Fruit fly (Drosophila melanogaster) whole organism, embryonic: Measurements from ENCODE around the gene Catsup.

Experiments used
- CG11504 ChIP-seq: fragments of 200-800 bp; sonication (Bioruptor generic); optimal IDR thresholded peaks from 3 replicates; lab custom pipeline; 2019; ENCODE audit warnings: missing biosample characterization, mild to moderate bottlenecking, missing genetic modification characterization, moderate library complexity
- CG12769 ChIP-seq: fragments of 200-800 bp; sonication (Bioruptor generic); optimal IDR thresholded peaks from 2 replicates; lab custom pipeline; 2019; ENCODE audit warnings: missing biosample characterization, mild to moderate bottlenecking, missing genetic modification characterization, moderate library complexity
- CG14860 ChIP-seq: fragments of 200-800 bp; sonication (Bioruptor generic); IDR thresholded peaks from 3 replicates; pipeline ENCODE4 v1.3.6; 2022; ENCODE audit warnings: missing biosample characterization, missing genetic modification characterization; ENCODE audit not compliant: partially characterized antibody
- CG17361 ChIP-seq: fragments of 200-800 bp; sonication (Bioruptor generic); IDR thresholded peaks from 3 replicates; pipeline ENCODE4 v1.3.6; 2022; ENCODE audit warnings: missing biosample characterization, missing genetic modification characterization
- CG17612 ChIP-seq: fragments of 200-800 bp; sonication (Bioruptor generic); IDR thresholded peaks from 2 replicates; pipeline ENCODE4 v1.3.6; 2022; ENCODE audit warnings: missing biosample characterization, missing genetic modification characterization
- CG18619 ChIP-seq: fragments of 200-800 bp; sonication (Bioruptor generic); optimal IDR thresholded peaks from 3 replicates; lab custom pipeline; 2017; ENCODE audit warnings: missing biosample characterization, mild to moderate bottlenecking, missing genetic modification characterization
- CG2678 ChIP-seq: fragments of 200-800 bp; sonication (Bioruptor generic); optimal IDR thresholded peaks from 3 replicates; lab custom pipeline; 2019; ENCODE audit warnings: missing biosample characterization, mild to moderate bottlenecking, missing genetic modification characterization, moderate library complexity
- CG2875 ChIP-seq: fragments of 200-800 bp; sonication (Bioruptor generic); optimal IDR thresholded peaks from 2 replicates; lab custom pipeline; 2017; ENCODE audit warnings: missing biosample characterization, mild to moderate bottlenecking, missing genetic modification characterization, missing genetic modification reagents
- CG33557 ChIP-seq: fragments of 200-800 bp; sonication (Bioruptor generic); optimal IDR thresholded peaks from 2 replicates; lab custom pipeline; 2019; ENCODE audit warnings: missing biosample characterization, mild to moderate bottlenecking, missing genetic modification characterization, moderate library complexity
- CG7372 ChIP-seq: fragments of 200-800 bp; sonication (Bioruptor generic); IDR thresholded peaks from 2 replicates; pipeline ENCODE4 v1.3.6; 2022; ENCODE audit warnings: missing biosample characterization, missing genetic modification characterization
- Dbx ChIP-seq: fragments of 200-800 bp; sonication (Bioruptor generic); IDR thresholded peaks from 3 replicates; pipeline ENCODE4 v1.3.6; 2022; ENCODE audit warnings: missing biosample characterization, missing genetic modification characterization
- Drgx ChIP-seq: fragments of 200-800 bp; sonication (Bioruptor generic); IDR thresholded peaks from 2 replicates; pipeline ENCODE4 v1.3.6; 2022; ENCODE audit warnings: missing biosample characterization, missing genetic modification characterization
- E2f2 ChIP-seq: fragments of 200-800 bp; sonication (Bioruptor generic); IDR thresholded peaks from 2 replicates; pipeline ENCODE4 v1.3.6; 2022; ENCODE audit warnings: missing biosample characterization, missing genetic modification characterization
- Ets65A ChIP-seq: fragments of 200-800 bp; sonication (Bioruptor generic); peaks from one replicate; lab custom pipeline; 2016; ENCODE audit warnings: missing biosample characterization, missing genetic modification characterization
- HLHmδ ChIP-seq: fragments of 200-800 bp; sonication (Bioruptor generic); optimal IDR thresholded peaks from 2 replicates; lab custom pipeline; 2018; ENCODE audit warnings: missing biosample characterization, mild to moderate bottlenecking, missing genetic modification characterization, moderate library complexity
- Lpt ChIP-seq: fragments of >200 bp; optimal IDR thresholded peaks from 2 replicates; lab custom pipeline; 2018; ENCODE audit warnings: missing biosample characterization, missing genetic modification characterization
- Med ChIP-seq: fragments of 200-800 bp; sonication (Bioruptor generic); peaks from one replicate; lab custom pipeline; 2016; ENCODE audit warnings: missing biosample characterization, missing genetic modification characterization, mild to moderate bottlenecking, inconsistent platforms, moderate library complexity
- Pdp1 ChIP-seq, 2 experiments: fragments of 200-800 bp; sonication (Bioruptor generic); optimal IDR thresholded peaks; 3 replicates each; lab custom pipeline; 2016; ENCODE audit warnings: missing biosample characterization in 2 of 2, missing genetic modification characterization in 2 of 2, mild to moderate bottlenecking in 1 of 2, moderate library complexity in 1 of 2
- Sry-δ ChIP-seq: fragments of 200-800 bp; sonication (Bioruptor generic); optimal IDR thresholded peaks from 2 replicates; lab custom pipeline; 2016; ENCODE audit warnings: missing biosample characterization, missing genetic modification characterization
- cwo ChIP-seq: fragments of 200-800 bp; sonication (Bioruptor generic); optimal IDR thresholded peaks from 3 replicates; lab custom pipeline; 2017; ENCODE audit warnings: missing biosample characterization, missing genetic modification characterization, mild to moderate bottlenecking, moderate library complexity, missing genetic modification reagents
- danr ChIP-seq: fragments of 200-800 bp; sonication (Bioruptor generic); IDR thresholded peaks from 2 replicates; pipeline ENCODE4 v1.3.6; 2022; ENCODE audit warnings: missing biosample characterization, missing genetic modification characterization
- dimm ChIP-seq: fragments of 200-800 bp; sonication (Bioruptor generic); IDR thresholded peaks from 2 replicates; pipeline ENCODE4 v1.3.6; 2022; ENCODE audit warnings: missing biosample characterization, missing genetic modification characterization
- dm ChIP-seq: fragments of 200-800 bp; sonication (Bioruptor generic); optimal IDR thresholded peaks from 3 replicates; lab custom pipeline; 2016; ENCODE audit warnings: missing biosample characterization, missing genetic modification characterization
- fru ChIP-seq: fragments of >200 bp; optimal IDR thresholded peaks from 2 replicates; lab custom pipeline; 2017
- jing ChIP-seq: fragments of 200-800 bp; sonication (Bioruptor generic); optimal IDR thresholded peaks from 2 replicates; lab custom pipeline; 2018; ENCODE audit warnings: missing biosample characterization, mild to moderate bottlenecking, missing genetic modification characterization
- klu ChIP-seq: fragments of 200-800 bp; sonication (Bioruptor generic); IDR thresholded peaks from 2 replicates; pipeline ENCODE4 v1.3.6; 2022; ENCODE audit warnings: missing biosample characterization, missing genetic modification characterization
- lilli ChIP-seq: fragments of 200-800 bp; sonication (Bioruptor generic); optimal IDR thresholded peaks from 3 replicates; lab custom pipeline; 2016; ENCODE audit warnings: missing biosample characterization, missing genetic modification characterization
- nerfin-1 ChIP-seq: fragments of 200-800 bp; sonication (Bioruptor generic); optimal IDR thresholded peaks from 3 replicates; lab custom pipeline; 2019; ENCODE audit warnings: missing biosample characterization, mild to moderate bottlenecking, missing genetic modification characterization, moderate library complexity
- phol ChIP-seq: fragments of 200-800 bp; sonication (Bioruptor generic); optimal IDR thresholded peaks from 3 replicates; lab custom pipeline; 2018; ENCODE audit warnings: missing biosample characterization, mild to moderate bottlenecking, missing genetic modification characterization, moderate library complexity
- pum ChIP-seq: fragments of 200-800 bp; sonication (Bioruptor generic); optimal IDR thresholded peaks from 2 replicates; lab custom pipeline; 2016; ENCODE audit warnings: missing biosample characterization, missing genetic modification characterization
- ranshi ChIP-seq: fragments of 200-800 bp; sonication (Bioruptor generic); IDR thresholded peaks from 2 replicates; pipeline ENCODE4 v1.3.6; 2022; ENCODE audit warnings: missing biosample characterization, missing genetic modification characterization
- row ChIP-seq: fragments of 200-800 bp; sonication (Bioruptor generic); IDR thresholded peaks from 3 replicates; pipeline ENCODE4 v1.3.6; 2022; ENCODE audit warnings: missing biosample characterization, missing genetic modification characterization
- sens ChIP-seq: fragments of 200-800 bp; sonication (Bioruptor generic); peaks from one replicate; lab custom pipeline; 2016; ENCODE audit warnings: missing biosample characterization, missing genetic modification characterization
- sr ChIP-seq: fragments of 200-800 bp; sonication (Bioruptor generic); IDR thresholded peaks from 3 replicates; pipeline ENCODE4 v1.3.6; 2022; ENCODE audit warnings: missing biosample characterization, missing genetic modification characterization
- ssp ChIP-seq: fragments of 200-800 bp; sonication (Bioruptor generic); IDR thresholded peaks from 2 replicates; pipeline ENCODE4 v1.3.6; 2022; ENCODE audit warnings: missing biosample characterization, missing genetic modification characterization
- twi ChIP-seq: fragments of 200-800 bp; optimal IDR thresholded peaks from 2 replicates; lab custom pipeline; 2019; ENCODE audit warnings: missing biosample characterization, mild to moderate bottlenecking, missing genetic modification characterization, moderate library complexity

The Catsup gene

dm6 chr2L:19036105-19036714 lies 5.5 kb upstream of the Catsup start (continued):
- TF ChIP-seq nerfin-1 (no peak), fru (lab: Kevin White, UChicago) (no peak), ranshi (no peak), danr (GFP tag; lab: Robert Waterston, UW) (no peak), dm (no peak), CG33557 (no peak), CG7372 (no peak), Sry-δ (GFP tag; lab: Kevin White, UChicago) (no peak), CG17612 (GFP tag; lab: Robert Waterston, UW) (no peak), dimm (GFP tag; lab: Robert Waterston, UW) (no peak), Lpt (no peak), sr (GFP tag; lab: Robert Waterston, UW) (no peak), cwo (peak; percentile 14)
- TF ChIP-seq, all 482 proteins: peak for 53

DNA sequence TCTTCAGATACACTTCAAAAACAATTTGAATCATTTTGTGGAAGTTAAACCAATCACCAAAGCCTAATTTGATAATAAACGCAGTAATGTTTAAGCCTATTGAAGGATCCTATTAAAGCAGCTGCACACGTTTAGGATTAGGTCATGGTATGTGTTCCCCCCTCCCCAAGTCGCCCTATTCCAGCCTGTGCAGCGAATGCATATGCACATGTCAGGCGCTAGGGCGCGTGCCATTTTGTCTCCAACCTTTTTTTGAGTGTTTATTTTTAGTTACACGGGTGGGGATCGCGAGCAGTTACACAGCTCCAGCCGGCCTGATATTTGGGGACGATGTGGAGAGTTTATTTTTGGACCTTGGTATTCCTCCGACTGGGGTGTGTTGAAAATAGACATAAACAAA lies 4.7 kb upstream of the Catsup start:
- TF ChIP-seq CG18619 (GFP tag; lab: Kevin White, UChicago) (no peak), CG12769 (tag; lab: Kevin White, UChicago) (peak; percentile 52), row (GFP tag; lab: Robert Waterston, UW) (peak; percentile 12; the same call in 1 of the 3 replicates), jing (GFP tag; lab: Kevin White, UChicago) (no peak), CG2875 (GFP tag; lab: Kevin White, UChicago) (no peak), CG2678 (tag; lab: Kevin White, UChicago) (peak; percentile 14), CG17361 (GFP tag; lab: Robert Waterston, UW) (0 out of 3 replicates have a peak, but pooled peaks have one; percentile 18), lilli (GFP tag; lab: Kevin White, UChicago) (no peak), Ets65A (GFP tag; lab: Kevin White, UChicago) (peak; percentile 15), klu (GFP tag; lab: Robert Waterston, UW) (no peak), Dbx (GFP tag; lab: Robert Waterston, UW) (no peak), HLHmδ (GFP tag; lab: Kevin White, UChicago) (peak; percentile 85), twi (peak; percentile 54), phol (tag; lab: Kevin White, UChicago) (peak; percentile 24), sens (GFP tag; lab: Kevin White, UChicago) (peak; percentile 66)

- TF ChIP-seq Pdp1 (GFP tag; optimal IDR thresholded peaks at IDR 0.05; lab: Kevin White, UChicago) (peak in 1 of 2 experiments; percentile 59), pum (no peak), Med (GFP tag; lab: Kevin White, UChicago) (peak; percentile 59), CG2678 (tag; lab: Kevin White, UChicago) (no peak), E2f2 (GFP tag; lab: Robert Waterston, UW) (0 out of 2 replicates have a peak, but pooled peaks have one; percentile 7), ssp (GFP tag; lab: Robert Waterston, UW) (peak; percentile 13; the same call in 1 of the 2 replicates), Drgx (GFP tag; lab: Robert Waterston, UW) (0 out of 2 replicates have a peak, but pooled peaks have one; percentile 9), CG11504 (tag; lab: Kevin White, UChicago) (no peak), CG14860 (GFP tag; lab: Robert Waterston, UW) (0 out of 3 replicates have a peak, but pooled peaks have one; percentile 29), HLHmδ (GFP tag; lab: Kevin White, UChicago) (peak; percentile 67)
- TF ChIP-seq, all 482 proteins: peak for 7
These were observed 4.2 kb upstream of the Catsup start for dm6 chr2L:19037455-19037854.
